Worm (Caenorhabditis elegans) whole organism, mixed stage, embryonic: ENCODE measurements around the gene Y37H2C.4.

ENCODE experiments used
- blmp-1 ChIP-seq: fragments of 150-350 bp; optimal IDR thresholded peaks from 2 replicates; lab custom pipeline; 2014; ENCODE audit warnings: missing biosample characterization, missing genetic modification characterization
- ceh-83 ChIP-seq: fragments of 200-800 bp; sonication (Bioruptor generic); optimal IDR thresholded peaks from 2 replicates; lab custom pipeline; 2018; ENCODE audit warnings: mild to moderate bottlenecking, missing genetic modification characterization, missing compliant biosample characterization
- ces-1 ChIP-seq: fragments of 150-350 bp; optimal IDR thresholded peaks from 2 replicates; lab custom pipeline; 2014; ENCODE audit warnings: missing biosample characterization, missing genetic modification reagents, missing genetic modification characterization
- nhr-2 ChIP-seq: fragments of 150-350 bp; optimal IDR thresholded peaks from 2 replicates; lab custom pipeline; 2014; ENCODE audit warnings: missing biosample characterization, missing genetic modification characterization
- snpc-4 ChIP-seq: fragments of 150-350 bp; optimal IDR thresholded peaks from 2 replicates; lab custom pipeline; 2014; ENCODE audit warnings: missing biosample characterization, missing genetic modification characterization
- tbx-8 ChIP-seq: fragments of 200-800 bp; sonication (Bioruptor generic); optimal IDR thresholded peaks from 2 replicates; lab custom pipeline; 2018; ENCODE audit warnings: mild to moderate bottlenecking, missing genetic modification characterization, moderate library complexity, missing compliant biosample characterization
- unc-120 ChIP-seq: sonication (generic microtip); optimal IDR thresholded peaks from 2 replicates; lab custom pipeline; 2017; ENCODE audit warnings: missing genetic modification characterization, missing compliant biosample characterization; ENCODE audit not compliant: poor library complexity, severe bottlenecking
- ztf-11 ChIP-seq: fragments of 150-350 bp; optimal IDR thresholded peaks from 2 replicates; lab custom pipeline; 2014; ENCODE audit warnings: missing biosample characterization, missing genetic modification characterization

Gene Y37H2C.4

ce11 chrV:18318312-18318711 is 47.8 kb downstream of the Y37H2C.4 start, which contains the start of gene fbxb-119:
fbxb-119 (plus strand) TSS chrV:18318612.
- no peak for TF ChIP-seq ztf-11
- TF ChIP-seq unc-120 (tag; lab: Kevin White, UChicago), result no peak
- no peak for TF ChIP-seq ceh-83 (GFP tag; lab: Kevin White, UChicago)
- TF ChIP-seq blmp-1, result no peak
- no peak for TF ChIP-seq snpc-4 (tag; lab: Kevin White, UChicago)
- no peak for TF ChIP-seq tbx-8
- TF ChIP-seq ces-1 (GFP tag; lab: Kevin White, UChicago), result no peak
- TF ChIP-seq nhr-2 (tag; lab: Kevin White, UChicago), result no peak
